Fruit fly (Drosophila melanogaster): Measurements from ENCODE around the gene p38c.
A peak's percentile ranks its signal among the peaks of the same experiment; 100 is the strongest.

p38c gene

dm6 chr3R:24163556-24164022, 13.6 kb upstream of the p38c start, which contains the start of gene Apc2:
Gene Apc2 (plus strand): TSS chr3R:24163966.
- TF ChIP-seq ey (GFP tag; optimal IDR thresholded peaks at IDR 0.05) = peak; percentile 42
- no peak for TF ChIP-seq GATAd (GFP tag; optimal IDR thresholded peaks at IDR 0.05)
- peak; percentile 58 for TF ChIP-seq h (GFP tag; optimal IDR thresholded peaks at IDR 0.05)
- no peak for TF ChIP-seq Dfd (GFP tag; optimal IDR thresholded peaks at IDR 0.05)
- peak; percentile 76 for TF ChIP-seq HLH106 (tag; optimal IDR thresholded peaks at IDR 0.05)
- peak; percentile 38 for TF ChIP-seq Jra (GFP tag; optimal IDR thresholded peaks at IDR 0.05)
- TF ChIP-seq Hr78 (GFP tag; optimal IDR thresholded peaks at IDR 0.05) = no peak
- peak; percentile 56 for TF ChIP-seq psq (GFP tag; optimal IDR thresholded peaks at IDR 0.05)
- no peak for TF ChIP-seq sage (GFP tag; optimal IDR thresholded peaks at IDR 0.05)
- TF ChIP-seq jim (GFP tag; optimal IDR thresholded peaks at IDR 0.05) = no peak
- TF ChIP-seq OdsH (GFP tag; optimal IDR thresholded peaks at IDR 0.05) = peak; percentile 17
- peak; percentile 51 for TF ChIP-seq dsf (GFP tag; optimal IDR thresholded peaks at IDR 0.05; ENCODE audit: borderline replicate concordance)
- no peak for TF ChIP-seq usp (GFP tag; optimal IDR thresholded peaks at IDR 0.05)
- TF ChIP-seq pan (optimal IDR thresholded peaks at IDR 0.05) = no peak
- peak; percentile 90 for TF ChIP-seq Myc (optimal IDR thresholded peaks at IDR 0.05)
- peak; percentile 59 for TF ChIP-seq fru (GFP tag; optimal IDR thresholded peaks at IDR 0.05)
- no peak for TF ChIP-seq Vsx2 (GFP tag; optimal IDR thresholded peaks at IDR 0.05; ENCODE audit: partially characterized antibody)
- TF ChIP-seq CG9705 (GFP tag; optimal IDR thresholded peaks at IDR 0.05) = peak; percentile 42
- no peak for TF ChIP-seq N (GFP tag; optimal IDR thresholded peaks at IDR 0.05)
- TF ChIP-seq CG32264 (GFP tag; optimal IDR thresholded peaks at IDR 0.05) = no peak
- no peak for TF ChIP-seq CrebA (GFP tag; optimal IDR thresholded peaks at IDR 0.05; ENCODE audit: borderline replicate concordance)
- peak; percentile 4 for TF ChIP-seq sv (GFP tag; optimal IDR thresholded peaks at IDR 0.05)
- no peak for TF ChIP-seq tai (GFP tag; optimal IDR thresholded peaks at IDR 0.05)
- no peak for TF ChIP-seq dl (GFP tag; optimal IDR thresholded peaks at IDR 0.05; ENCODE audit: insufficient read depth in 1 of 2, partially characterized antibody in 2 of 2)
- TF ChIP-seq Rel (GFP tag; optimal IDR thresholded peaks at IDR 0.05) = no peak
- no peak for TF ChIP-seq Rel (tag; optimal IDR thresholded peaks at IDR 0.05)
- no peak for TF ChIP-seq Hr83 (GFP tag; optimal IDR thresholded peaks at IDR 0.05; ENCODE audit: poor library complexity, severe bottlenecking)
- no peak for TF ChIP-seq brk (GFP tag; optimal IDR thresholded peaks at IDR 0.05)
- TF ChIP-seq dmrt93B (GFP tag; optimal IDR thresholded peaks at IDR 0.05) = peak; percentile 34
- TF ChIP-seq Hnf4 (GFP tag; optimal IDR thresholded peaks at IDR 0.05) = no peak
- peak; percentile 69 for TF ChIP-seq Sp1 (GFP tag; optimal IDR thresholded peaks at IDR 0.05)
- TF ChIP-seq lola (GFP tag; optimal IDR thresholded peaks at IDR 0.05) = no peak
- peak in 1 of 2 experiments; percentile 62 for TF ChIP-seq foxo (GFP tag; optimal IDR thresholded peaks at IDR 0.05)
- TF ChIP-seq Abd-B (GFP tag; optimal IDR thresholded peaks at IDR 0.05) = no peak
- TF ChIP-seq br (GFP tag; optimal IDR thresholded peaks at IDR 0.05) = peak; percentile 52
- TF ChIP-seq rgr (GFP tag; optimal IDR thresholded peaks at IDR 0.05) = peak; percentile 54
- TF ChIP-seq Dif (GFP tag; optimal IDR thresholded peaks at IDR 0.05; ENCODE audit: partially characterized antibody) = no peak
- peak; percentile 73 for TF ChIP-seq woc (GFP tag; optimal IDR thresholded peaks at IDR 0.05)
- TF ChIP-seq Mio (GFP tag; optimal IDR thresholded peaks at IDR 0.05) = no peak

- TF ChIP-seq Hnf4 (GFP tag; optimal IDR thresholded peaks at IDR 0.05) (no peak), HLH106 (tag; optimal IDR thresholded peaks at IDR 0.05) (no peak), lola (GFP tag; optimal IDR thresholded peaks at IDR 0.05) (no peak), sv (GFP tag; optimal IDR thresholded peaks at IDR 0.05) (no peak), psq (GFP tag; optimal IDR thresholded peaks at IDR 0.05) (no peak), Vsx2 (GFP tag; optimal IDR thresholded peaks at IDR 0.05; ENCODE audit: partially characterized antibody) (no peak), GATAd (GFP tag; optimal IDR thresholded peaks at IDR 0.05) (no peak), brk (GFP tag; optimal IDR thresholded peaks at IDR 0.05) (no peak), pan (optimal IDR thresholded peaks at IDR 0.05) (no peak), Dfd (GFP tag; optimal IDR thresholded peaks at IDR 0.05) (no peak), CG32264 (GFP tag; optimal IDR thresholded peaks at IDR 0.05) (no peak), usp (GFP tag; optimal IDR thresholded peaks at IDR 0.05) (no peak), dl (GFP tag; optimal IDR thresholded peaks at IDR 0.05; ENCODE audit: insufficient read depth in 1 of 2, partially characterized antibody in 2 of 2) (no peak), Hr83 (GFP tag; optimal IDR thresholded peaks at IDR 0.05; ENCODE audit: poor library complexity, severe bottlenecking) (no peak)
Measured at dm6 chr3R:24162774-24163555, 13.0 kb upstream of the p38c start, which contains the start of gene mRpS24. Gene mRpS24 (minus strand): TSS chr3R:24163545.

All from whole organism, wandering third instar larva.